Worm (Caenorhabditis elegans): ENCODE measurements around the gene ttbk-6.

Gene ttbk-6

ce11 chrIII:5098740-5099276 is 24.3 kb downstream of the ttbk-6 start:
- TF ChIP-seq ceh-16 (tag; optimal IDR thresholded peaks at IDR 0.05) (no peak), mbf-1 (tag; optimal IDR thresholded peaks at IDR 0.05) (no peak), mdl-1 (tag; optimal IDR thresholded peaks at IDR 0.05) (no peak), sma-9 (GFP tag; optimal IDR thresholded peaks at IDR 0.05) (no peak), sma-9 (tag; optimal IDR thresholded peaks at IDR 0.05) (no peak), snpc-4 (tag; optimal IDR thresholded peaks at IDR 0.05) (no peak), alr-1 (tag; optimal IDR thresholded peaks at IDR 0.05) (no peak), lin-13 (GFP tag; optimal IDR thresholded peaks at IDR 0.05) (no peak), blmp-1 (tag; optimal IDR thresholded peaks at IDR 0.05; ENCODE audit: insufficient read depth) (no peak), lin-39 (tag; optimal IDR thresholded peaks at IDR 0.05) (no peak), nhr-21 (tag; optimal IDR thresholded peaks at IDR 0.05) (no peak), peb-1 (tag; optimal IDR thresholded peaks at IDR 0.05) (no peak), C34F6.9 (tag; optimal IDR thresholded peaks at IDR 0.05) (no peak)

- no peak for TF ChIP-seq elt-1 (tag; optimal IDR thresholded peaks at IDR 0.05)
- no peak for TF ChIP-seq lin-11 (tag; optimal IDR thresholded peaks at IDR 0.05)
- no peak for TF ChIP-seq sma-9 (GFP tag; optimal IDR thresholded peaks at IDR 0.05)
- TF ChIP-seq sma-9 (tag; optimal IDR thresholded peaks at IDR 0.05): no peak
- no peak for TF ChIP-seq nhr-129 (tag; optimal IDR thresholded peaks at IDR 0.05)
- no peak for TF ChIP-seq C34F6.9 (tag; optimal IDR thresholded peaks at IDR 0.05)
- no peak for TF ChIP-seq blmp-1 (tag; optimal IDR thresholded peaks at IDR 0.05; ENCODE audit: insufficient read depth)
- no peak for TF ChIP-seq fos-1 (tag; optimal IDR thresholded peaks at IDR 0.05)
These were observed 25.0 kb downstream of the ttbk-6 start for ce11 chrIII:5099500-5099899.

- TF ChIP-seq nhr-6 (tag; optimal IDR thresholded peaks at IDR 0.05) (no peak), sma-3 (GFP tag; optimal IDR thresholded peaks at IDR 0.05) (peak; percentile 54), nhr-237 (tag; optimal IDR thresholded peaks at IDR 0.05) (no peak), blmp-1 (tag; optimal IDR thresholded peaks at IDR 0.05; ENCODE audit: insufficient read depth) (no peak), nhr-129 (tag; optimal IDR thresholded peaks at IDR 0.05) (no peak), snpc-4 (tag; optimal IDR thresholded peaks at IDR 0.05) (no peak), nhr-77 (tag; optimal IDR thresholded peaks at IDR 0.05) (no peak), lin-11 (tag; optimal IDR thresholded peaks at IDR 0.05) (no peak), ZK546.5 (tag; optimal IDR thresholded peaks at IDR 0.05) (no peak), ztf-11 (tag; optimal IDR thresholded peaks at IDR 0.05) (no peak), unc-55 (GFP tag; optimal IDR thresholded peaks at IDR 0.05) (peak; percentile 74), fos-1 (tag; optimal IDR thresholded peaks at IDR 0.05) (peak; percentile 30), sma-9 (GFP tag; optimal IDR thresholded peaks at IDR 0.05) (peak; percentile 43), sma-9 (tag; optimal IDR thresholded peaks at IDR 0.05) (no peak), F13H6.1 (tag; optimal IDR thresholded peaks at IDR 0.05) (no peak), ama-1 (optimal IDR thresholded peaks at IDR 0.05) (no peak), elt-3 (tag; optimal IDR thresholded peaks at IDR 0.05) (no peak), egl-27 (tag; optimal IDR thresholded peaks at IDR 0.05) (no peak), mbf-1 (tag; optimal IDR thresholded peaks at IDR 0.05) (no peak), gmeb-1 (tag; optimal IDR thresholded peaks at IDR 0.05) (peak; percentile 40), C34F6.9 (tag; optimal IDR thresholded peaks at IDR 0.05) (peak; percentile 83), crh-2 (tag; optimal IDR thresholded peaks at IDR 0.05) (peak; percentile 35), zag-1 (tag; optimal IDR thresholded peaks at IDR 0.05) (no peak), unc-39 (tag; optimal IDR thresholded peaks at IDR 0.05) (no peak), peb-1 (tag; optimal IDR thresholded peaks at IDR 0.05) (no peak), unc-62 (GFP tag; optimal IDR thresholded peaks at IDR 0.05) (no peak), nhr-23 (tag; optimal IDR thresholded peaks at IDR 0.05) (no peak), nhr-10 (tag; optimal IDR thresholded peaks at IDR 0.05) (no peak), nhr-25 (tag; optimal IDR thresholded peaks at IDR 0.05) (peak; percentile 23), ceh-82 (tag; optimal IDR thresholded peaks at IDR 0.05) (no peak), ztf-4 (tag; optimal IDR thresholded peaks at IDR 0.05) (no peak), Y55F3AM.14 (GFP tag; optimal IDR thresholded peaks at IDR 0.05) (no peak), lin-13 (GFP tag; optimal IDR thresholded peaks at IDR 0.05) (peak; percentile 46), alr-1 (tag; optimal IDR thresholded peaks at IDR 0.05) (no peak), elt-1 (tag; optimal IDR thresholded peaks at IDR 0.05) (no peak), lsy-2 (tag; optimal IDR thresholded peaks at IDR 0.05) (peak in 1 of 2 experiments; percentile 69), lin-39 (tag; optimal IDR thresholded peaks at IDR 0.05) (no peak), sem-4 (tag; optimal IDR thresholded peaks at IDR 0.05) (no peak), nhr-11 (tag; optimal IDR thresholded peaks at IDR 0.05) (no peak), mdl-1 (tag; optimal IDR thresholded peaks at IDR 0.05) (no peak), nhr-21 (tag; optimal IDR thresholded peaks at IDR 0.05) (no peak), nhr-12 (tag; optimal IDR thresholded peaks at IDR 0.05) (no peak), ceh-16 (tag; optimal IDR thresholded peaks at IDR 0.05) (no peak), skn-1 (tag; optimal IDR thresholded peaks at IDR 0.05) (no peak), R02D3.7 (tag; optimal IDR thresholded peaks at IDR 0.05) (no peak), ztf-1 (GFP tag; conservative IDR thresholded peaks at IDR 0.05) (no peak), mab-5 (tag; optimal IDR thresholded peaks at IDR 0.05) (peak; percentile 2), dmd-4 (tag; optimal IDR thresholded peaks at IDR 0.05) (no peak)
These were observed 28.1 kb downstream of the ttbk-6 start, which contains the start of gene F54D8.6 for ce11 chrIII:5102616-5103015. Gene F54D8.6, plus strand, starts transcription at chrIII:5102985.

Data from whole organism, L2 larva.